Worm (Caenorhabditis elegans) whole organism, L2 larva: ENCODE data around the gene lgc-45.

Experiments
- alr-1 ChIP-seq: fragments of 150-350 bp; optimal IDR thresholded peaks from 2 replicates; lab custom pipeline; 2014; ENCODE audit warnings: missing biosample characterization, missing genetic modification characterization
- ama-1 ChIP-seq: fragments of 150-350 bp; optimal IDR thresholded peaks from 2 replicates; lab custom pipeline; 2018; ENCODE audit warnings: inconsistent platforms
- egl-27 ChIP-seq: sonication (generic microtip); optimal IDR thresholded peaks from 3 replicates; lab custom pipeline; 2017; ENCODE audit warnings: missing biosample characterization, missing genetic modification reagents, missing genetic modification characterization
- elt-1 ChIP-seq: fragments of 150-350 bp; optimal IDR thresholded peaks from 2 replicates; lab custom pipeline; 2014; ENCODE audit warnings: missing biosample characterization, missing genetic modification characterization
- fos-1 ChIP-seq: fragments of 150-350 bp; optimal IDR thresholded peaks from 2 replicates; lab custom pipeline; 2014; ENCODE audit warnings: missing biosample characterization, missing genetic modification characterization
- mab-5 ChIP-seq: fragments of 150-350 bp; optimal IDR thresholded peaks from 2 replicates; lab custom pipeline; 2014; ENCODE audit warnings: missing biosample characterization, missing genetic modification characterization
- nhr-21 ChIP-seq: fragments of 150-350 bp; optimal IDR thresholded peaks from 2 replicates; lab custom pipeline; 2014; ENCODE audit warnings: missing biosample characterization, missing genetic modification characterization
- nhr-237 ChIP-seq: fragments of 150-350 bp; optimal IDR thresholded peaks from 2 replicates; lab custom pipeline; 2014; ENCODE audit warnings: missing biosample characterization, missing genetic modification characterization
- nhr-25 ChIP-seq: fragments of 150-350 bp; sonication (generic microtip); optimal IDR thresholded peaks from 3 replicates; lab custom pipeline; 2014; ENCODE audit warnings: missing biosample characterization, missing genetic modification characterization
- nhr-77 ChIP-seq: fragments of 150-350 bp; optimal IDR thresholded peaks from 2 replicates; lab custom pipeline; 2014; ENCODE audit warnings: missing biosample characterization, missing genetic modification characterization
- snpc-4 ChIP-seq: fragments of 150-350 bp; optimal IDR thresholded peaks from 2 replicates; lab custom pipeline; 2014; ENCODE audit warnings: missing biosample characterization, missing genetic modification characterization
- unc-39 ChIP-seq: fragments of 150-350 bp; optimal IDR thresholded peaks from 2 replicates; lab custom pipeline; 2014; ENCODE audit warnings: missing biosample characterization, missing genetic modification characterization

DNA sequence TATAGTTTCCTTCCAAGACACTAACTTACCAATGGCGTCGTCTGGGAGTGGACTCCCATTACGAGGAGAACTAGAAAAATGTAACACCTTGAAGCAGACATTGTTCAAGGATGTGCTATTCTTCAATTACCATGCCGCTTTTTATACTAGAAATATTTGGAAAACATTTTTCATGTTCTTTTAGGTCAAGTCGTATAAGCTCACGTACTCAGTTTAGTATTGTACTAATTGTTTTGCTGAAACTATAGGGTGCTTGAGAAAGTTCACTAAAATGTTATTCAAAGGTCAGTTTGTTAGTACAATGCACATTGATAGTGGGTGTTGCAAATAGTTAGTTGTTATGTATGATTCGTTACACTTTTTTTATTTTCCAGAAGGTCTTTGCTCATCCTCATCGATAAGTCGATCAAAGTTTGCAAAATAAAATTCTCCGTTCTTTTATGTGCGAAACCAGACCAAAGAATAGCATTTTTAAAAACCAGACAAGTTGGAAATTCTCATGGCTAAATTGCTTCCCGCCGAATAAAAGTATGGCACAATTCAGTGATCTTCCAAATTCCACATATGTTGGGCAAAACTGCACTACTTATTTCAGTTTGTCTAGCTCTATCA lies 13.8 kb downstream of the lgc-45 start, which contains the start of the genes clec-128 and clec-129:
- TF ChIP-seq unc-39 (tag; lab: Kevin White, UChicago) (no peak), nhr-237 (tag; lab: Kevin White, UChicago) (no peak), ama-1 (lab: Kevin White, UChicago) (no peak), mab-5 (tag; lab: Kevin White, UChicago) (no peak), fos-1 (tag; lab: Kevin White, UChicago) (no peak), snpc-4 (tag; lab: Kevin White, UChicago) (no peak), nhr-77 (no peak), elt-1 (tag; lab: Kevin White, UChicago) (no peak), nhr-21 (tag; lab: Kevin White, UChicago) (no peak), alr-1 (tag; lab: Kevin White, UChicago) (no peak), nhr-25 (tag; lab: Kevin White, UChicago) (no peak), egl-27 (tag; lab: Kevin White, UChicago) (no peak)
